Fruit fly (Drosophila melanogaster): ENCODE results near the gene CG5787.
A peak's percentile ranks its signal among the peaks of the same experiment; 100 is the strongest.

Gene CG5787

DNA sequence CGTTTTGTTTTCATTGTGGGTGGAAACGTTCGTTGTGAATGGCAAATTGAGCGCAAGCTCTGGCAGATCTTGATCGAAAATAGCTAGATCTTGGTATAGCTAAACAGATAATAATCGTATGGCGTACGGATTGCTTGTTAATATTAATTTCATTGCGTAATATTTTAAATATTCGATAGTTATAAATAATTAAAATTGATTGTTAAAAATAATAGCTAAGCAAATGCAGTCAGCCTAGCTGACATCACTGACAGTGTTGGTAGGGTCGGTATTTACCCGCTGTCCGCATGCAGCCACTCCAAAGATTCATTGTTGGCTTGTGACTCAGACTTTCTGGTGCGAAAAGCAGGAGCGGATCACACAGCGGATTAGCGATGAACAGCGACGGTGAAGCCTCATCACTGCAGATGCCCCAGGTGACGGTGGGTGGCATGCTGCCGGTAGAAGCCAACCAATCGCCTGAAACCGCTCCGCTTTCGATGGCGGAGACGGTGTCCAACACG, 8.3 kb downstream of the CG5787 start, which contains the start of the genes CG5776 and spict (continued):
- TF ChIP-seq CG12769 (tag; optimal IDR thresholded peaks at IDR 0.05) (peak; percentile 89), CG2129 (GFP tag; IDR thresholded peaks at IDR 0.05; ENCODE audit: partially characterized antibody) (no peak), ems (GFP tag; optimal IDR thresholded peaks at IDR 0.05) (peak; percentile 10), CG42726 (GFP tag; IDR thresholded peaks at IDR 0.05; ENCODE audit: partially characterized antibody) (no peak), nerfin-2 (GFP tag; IDR thresholded peaks at IDR 0.05; ENCODE audit: partially characterized antibody) (no peak), CG32772 (GFP tag; IDR thresholded peaks at IDR 0.05) (peak; percentile 84), zfh2 (GFP tag; optimal IDR thresholded peaks at IDR 0.05) (peak; percentile 70), jumu (GFP tag; optimal IDR thresholded peaks at IDR 0.05) (no peak), CG3065 (GFP tag; optimal IDR thresholded peaks at IDR 0.05) (no peak), CG17186 (GFP tag; optimal IDR thresholded peaks at IDR 0.05) (peak; percentile 37), al (GFP tag; IDR thresholded peaks at IDR 0.05) (peak; percentile 78), TFAM (GFP tag; optimal IDR thresholded peaks at IDR 0.05) (no peak), CG14710 (tag; optimal IDR thresholded peaks at IDR 0.05) (peak; percentile 75), CG13624 (GFP tag; optimal IDR thresholded peaks at IDR 0.05) (peak; percentile 39), pho (GFP tag; optimal IDR thresholded peaks at IDR 0.05) (peak; percentile 54), sd (tag; optimal IDR thresholded peaks at IDR 0.05) (peak; percentile 81), CG13894 (tag; optimal IDR thresholded peaks at IDR 0.05) (no peak), br (optimal IDR thresholded peaks at IDR 0.05) (no peak), CG2202 (tag; optimal IDR thresholded peaks at IDR 0.05) (peak; percentile 61), fd96Cb (tag; optimal IDR thresholded peaks at IDR 0.05) (peak; percentile 15), Xrp1 (GFP tag; IDR thresholded peaks at IDR 0.05) (peak; percentile 89), CG1603 (tag; optimal IDR thresholded peaks at IDR 0.05) (peak; percentile 87), CG11696 (GFP tag; IDR thresholded peaks at IDR 0.05) (0 out of 2 replicates have a peak, but pooled peaks have one; percentile 25), Fer2 (tag; optimal IDR thresholded peaks at IDR 0.05) (peak; percentile 37), CG31441 (GFP tag; IDR thresholded peaks at IDR 0.05) (peak; percentile 60), CG7928 (GFP tag; optimal IDR thresholded peaks at IDR 0.05) (peak; percentile 41), Meics (GFP tag; optimal IDR thresholded peaks at IDR 0.05) (peak; percentile 72), btn (GFP tag; optimal IDR thresholded peaks at IDR 0.05) (no peak), Asciz (GFP tag; optimal IDR thresholded peaks at IDR 0.05) (no peak), bowl (GFP tag; IDR thresholded peaks at IDR 0.05) (peak; percentile 37; the same call in 1 of the 2 replicates), fd64A (GFP tag; optimal IDR thresholded peaks at IDR 0.05) (peak; percentile 14), CG12659 (GFP tag; optimal IDR thresholded peaks at IDR 0.05) (peak; percentile 88), CG11093 (GFP tag; IDR thresholded peaks at IDR 0.05) (peak; percentile 74; the same call in 1 of the 3 replicates), grau (tag; optimal IDR thresholded peaks at IDR 0.05) (peak; percentile 86), D19A (tag; optimal IDR thresholded peaks at IDR 0.05) (peak; percentile 45), sob (GFP tag; IDR thresholded peaks at IDR 0.05) (peak; percentile 91), luna (GFP tag; optimal IDR thresholded peaks at IDR 0.05) (no peak), CG17802 (tag; optimal IDR thresholded peaks at IDR 0.05) (peak; percentile 19), CG4820 (GFP tag; optimal IDR thresholded peaks at IDR 0.05) (peak; percentile 33), tna (GFP tag; IDR thresholded peaks at IDR 0.05; ENCODE audit: partially characterized antibody) (no peak; the same call in 1 of the 2 replicates), gem (tag; optimal IDR thresholded peaks at IDR 0.05) (peak; percentile 90), CG6854 (GFP tag; optimal IDR thresholded peaks at IDR 0.05) (peak; percentile 10), Poxn (GFP tag; IDR thresholded peaks at IDR 0.05) (peak; percentile 25; the same call in 1 of the 2 replicates), cato (GFP tag; optimal IDR thresholded peaks at IDR 0.05; ENCODE audit: borderline replicate concordance) (peak; percentile 4), Dip3 (GFP tag; optimal IDR thresholded peaks at IDR 0.05) (peak; percentile 53), CG17359 (tag; optimal IDR thresholded peaks at IDR 0.05) (peak; percentile 42), fru (optimal IDR thresholded peaks at IDR 0.05) (no peak), run (tag; optimal IDR thresholded peaks at IDR 0.05) (peak; percentile 19), gcm2 (GFP tag; optimal IDR thresholded peaks at IDR 0.05) (no peak), CG10654 (GFP tag; optimal IDR thresholded peaks at IDR 0.05) (peak; percentile 18)

Measured in whole organism, embryonic.